Worm (Caenorhabditis elegans) whole organism, dauer: ENCODE results near the gene F08F8.6.

ENCODE experiments used
- unc-62 ChIP-seq: sonication (generic microtip); optimal IDR thresholded peaks from 2 replicates; lab custom pipeline; 2017; ENCODE audit warnings: missing biosample characterization, missing genetic modification reagents, missing genetic modification characterization

F08F8.6 gene

DNA sequence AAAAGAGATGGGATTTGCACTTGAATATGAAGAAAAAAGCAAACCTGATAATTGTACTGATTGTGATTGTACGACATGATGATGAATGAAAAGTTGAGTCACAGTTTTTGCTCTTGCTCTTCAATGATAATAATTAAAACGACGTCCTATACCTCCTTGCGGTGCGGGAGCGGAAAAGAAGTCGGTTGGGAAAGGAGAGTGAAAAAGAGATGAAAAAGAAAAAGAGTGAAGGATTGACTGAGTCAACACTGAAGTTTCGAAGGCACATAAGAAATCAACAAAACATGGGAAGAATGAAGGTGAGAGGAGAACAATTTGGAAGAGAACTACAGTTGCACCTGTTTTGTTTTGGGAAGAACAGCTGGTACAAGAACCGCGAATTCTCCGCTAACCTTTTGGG, 24.1 kb upstream of the F08F8.6 start, which contains the start of gene F56C9.8:
Gene F56C9.8 (minus strand): TSS at position 120 of the 400 bp plus-strand sequence.
- TF ChIP-seq unc-62 (GFP tag; lab: Kevin White, UChicago) = no peak

- TF ChIP-seq unc-62 (GFP tag; lab: Kevin White, UChicago) = no peak
Observed at ce11 chrIII:7322018-7322417, 21.5 kb upstream of the F08F8.6 start.

ce11 chrIII:7323331-7323730, 20.2 kb upstream of the F08F8.6 start:
- no peak for TF ChIP-seq unc-62 (GFP tag; lab: Kevin White, UChicago)

DNA sequence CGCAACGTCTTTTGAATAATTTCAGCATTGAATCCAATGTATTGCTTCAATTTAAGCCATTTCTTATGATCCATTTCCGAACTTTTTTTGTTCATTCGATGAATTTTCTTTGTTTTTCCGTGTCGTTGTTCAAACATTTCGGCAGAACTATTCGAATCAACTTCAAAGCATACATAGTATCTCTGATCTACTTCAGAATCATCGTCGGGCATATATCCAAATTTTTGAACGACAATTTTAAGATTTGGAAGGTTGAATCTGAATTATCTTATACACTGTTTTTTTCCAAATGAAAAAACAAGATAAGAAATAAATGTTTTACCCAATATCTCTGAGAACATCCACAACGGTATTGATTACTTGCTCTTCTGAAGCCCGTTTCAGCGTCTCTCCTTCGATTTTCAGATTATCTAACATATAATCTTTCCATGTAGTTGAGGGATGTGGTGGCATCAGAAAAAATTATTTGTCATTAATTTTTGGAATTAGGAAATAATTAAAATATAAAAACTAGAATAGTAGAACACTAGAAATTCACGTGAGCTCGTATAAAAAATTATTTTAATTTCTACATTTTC, 14.2 kb upstream of the F08F8.6 start, which contains the start of gene lab-2:
Gene lab-2 (minus strand): TSS at position 453 of the 578 bp plus-strand sequence.
- TF ChIP-seq unc-62 (GFP tag; lab: Kevin White, UChicago) = no peak

DNA sequence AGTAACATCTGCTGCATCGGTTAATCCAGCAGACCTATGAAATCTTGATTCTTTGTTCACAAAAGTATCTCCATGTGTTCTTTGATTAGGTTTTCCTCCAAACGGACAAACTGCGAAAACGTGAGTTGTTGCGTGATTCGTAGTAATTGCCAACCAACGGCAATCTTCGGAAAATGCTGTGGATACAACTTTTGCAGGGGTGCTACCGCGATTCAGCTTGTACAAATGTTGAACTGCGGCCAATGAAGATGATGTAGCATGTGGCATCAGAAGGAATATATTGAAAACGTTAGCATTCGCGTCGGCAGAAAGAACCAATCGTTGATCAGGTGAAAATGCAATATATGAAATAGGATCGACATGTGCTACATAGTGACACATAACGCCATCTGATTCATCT, 11.8 kb upstream of the F08F8.6 start:
- TF ChIP-seq unc-62 (GFP tag; lab: Kevin White, UChicago) = no peak

ce11 chrIII:7335220-7335619, 8.3 kb upstream of the F08F8.6 start, which contains the start of gene F56C9.10:
F56C9.10 (minus strand) TSS chrIII:7335316.
- no peak for TF ChIP-seq unc-62 (GFP tag; lab: Kevin White, UChicago)

DNA sequence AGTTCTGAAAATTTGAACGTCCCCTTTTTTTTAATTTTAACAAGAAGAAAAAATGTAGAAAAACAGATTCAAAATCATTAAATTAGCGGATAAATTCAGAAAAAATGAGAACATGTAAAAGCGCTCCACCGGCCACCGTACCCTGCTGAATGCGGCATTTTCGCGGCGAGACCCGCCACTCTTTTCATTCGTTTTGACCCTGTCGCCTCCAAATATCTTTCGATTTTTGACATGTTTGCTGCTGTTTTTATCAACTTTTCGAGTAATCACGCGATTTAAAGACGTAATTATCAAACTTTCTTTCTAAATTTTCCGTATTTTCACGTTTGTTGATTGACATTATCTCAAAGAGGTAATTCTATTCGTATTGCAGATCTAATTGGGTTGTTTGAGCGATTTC, 7.3 kb upstream of the F08F8.6 start, which contains the start of gene gsp-2:
Gene gsp-2 (plus strand): TSS at position 374 of the 400 bp plus-strand sequence.
- TF ChIP-seq unc-62 (GFP tag; lab: Kevin White, UChicago) = no peak

DNA sequence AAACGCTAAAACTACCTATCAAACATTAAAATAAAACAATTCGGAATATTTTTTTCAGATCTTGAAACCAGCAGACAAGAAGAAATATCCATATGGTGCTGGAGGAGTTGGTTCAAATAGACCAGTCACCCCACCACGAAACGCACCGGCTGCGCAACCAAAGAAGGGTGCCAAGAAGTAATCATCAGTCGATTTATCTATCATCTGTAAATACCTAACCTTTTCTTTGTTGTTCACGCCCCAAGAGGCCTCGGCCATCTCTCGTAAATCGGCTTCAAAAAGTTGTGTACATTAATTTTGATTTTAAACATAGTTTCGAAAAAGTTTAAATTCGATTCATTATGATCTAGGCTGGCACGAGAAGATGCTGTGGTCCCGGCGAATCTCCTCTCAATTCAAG, 5.5 kb upstream of the F08F8.6 start:
- TF ChIP-seq unc-62 (GFP tag; lab: Kevin White, UChicago) = no peak

DNA sequence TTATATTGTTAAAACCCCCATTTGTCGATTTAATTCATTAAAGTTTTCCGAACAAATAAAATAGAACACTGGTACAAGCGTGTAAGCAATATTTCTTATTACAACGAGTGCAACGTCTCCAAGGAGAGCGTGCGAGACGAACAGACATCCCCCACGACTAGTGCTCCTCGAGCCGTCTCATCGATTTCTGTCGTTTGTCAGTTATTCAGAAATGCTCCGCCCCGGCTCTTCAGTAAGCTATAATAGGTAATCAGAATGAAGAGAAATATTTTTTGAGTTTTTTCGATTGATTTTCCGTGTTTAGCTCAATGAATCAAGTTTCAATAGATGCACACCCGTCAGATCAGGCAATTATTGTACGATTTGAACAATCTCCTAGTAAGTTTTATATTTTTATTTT, 4.8 kb upstream of the F08F8.6 start, which contains the start of gene kap-1:
Gene kap-1 (plus strand): TSS at position 143 of the 400 bp plus-strand sequence.
- no peak for TF ChIP-seq unc-62 (GFP tag; lab: Kevin White, UChicago)

- TF ChIP-seq unc-62 (GFP tag; lab: Kevin White, UChicago) = no peak
Observed at ce11 chrIII:7339138-7339537, 4.4 kb upstream of the F08F8.6 start.

ce11 chrIII:7347049-7347448, 3.6 kb downstream of the F08F8.6 start, which contains the start of gene F08F8.7:
F08F8.7 (minus strand) TSS chrIII:7347149.
- TF ChIP-seq unc-62 (GFP tag; lab: Kevin White, UChicago) = no peak

ce11 chrIII:7349075-7349474, 5.6 kb downstream of the F08F8.6 start, which contains the start of gene gos-28:
gos-28 (minus strand) TSS chrIII:7349175.
- no peak for TF ChIP-seq unc-62 (GFP tag; lab: Kevin White, UChicago)

DNA sequence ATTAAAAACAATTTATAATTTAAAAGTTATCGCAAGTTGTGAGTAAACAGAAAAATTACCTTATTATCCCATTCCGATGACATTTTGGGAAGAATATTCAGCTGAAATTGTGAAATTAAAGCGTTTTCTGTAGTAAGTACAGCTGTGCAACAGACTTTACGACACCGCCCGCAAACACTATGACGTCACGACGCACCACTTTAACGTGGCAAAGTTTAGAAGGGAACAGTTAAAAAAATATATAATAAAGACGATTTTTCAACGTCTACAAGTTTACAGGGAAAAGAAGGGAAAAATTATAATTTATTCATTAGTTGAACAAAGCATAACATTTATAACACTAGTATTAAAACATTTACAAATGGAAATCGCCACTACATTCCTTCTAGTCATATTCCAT, 10.4 kb downstream of the F08F8.6 start, which contains the start of gene F08F8.9:
Gene F08F8.9 (minus strand): TSS at position 101 of the 400 bp plus-strand sequence.
- no peak for TF ChIP-seq unc-62 (GFP tag; lab: Kevin White, UChicago)

- TF ChIP-seq unc-62 (GFP tag; lab: Kevin White, UChicago) = no peak
Observed at ce11 chrIII:7357356-7357755, 13.9 kb downstream of the F08F8.6 start, which contains the start of gene F08F8.10. F08F8.10 (minus strand) TSS chrIII:7357393.

DNA sequence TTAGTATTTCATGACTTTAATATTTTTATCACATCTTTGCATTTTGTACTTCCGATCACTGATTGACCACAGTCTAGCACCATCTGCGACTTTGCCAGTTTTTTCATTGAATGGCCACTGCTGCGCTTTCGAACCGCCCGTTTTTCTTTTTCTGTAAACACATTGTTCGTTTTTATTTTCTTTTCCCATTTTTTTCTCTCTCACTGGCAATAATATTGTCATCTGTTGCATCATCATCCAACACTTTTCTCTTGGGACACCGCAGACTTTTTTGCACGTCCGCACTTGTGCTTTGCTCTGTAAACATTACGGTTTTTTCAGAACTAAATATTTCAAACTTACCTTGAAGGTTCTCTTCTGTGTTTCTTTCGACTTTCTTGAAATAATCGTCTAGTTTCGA, 15.1 kb downstream of the F08F8.6 start:
- TF ChIP-seq unc-62 (GFP tag; lab: Kevin White, UChicago) = no peak

DNA sequence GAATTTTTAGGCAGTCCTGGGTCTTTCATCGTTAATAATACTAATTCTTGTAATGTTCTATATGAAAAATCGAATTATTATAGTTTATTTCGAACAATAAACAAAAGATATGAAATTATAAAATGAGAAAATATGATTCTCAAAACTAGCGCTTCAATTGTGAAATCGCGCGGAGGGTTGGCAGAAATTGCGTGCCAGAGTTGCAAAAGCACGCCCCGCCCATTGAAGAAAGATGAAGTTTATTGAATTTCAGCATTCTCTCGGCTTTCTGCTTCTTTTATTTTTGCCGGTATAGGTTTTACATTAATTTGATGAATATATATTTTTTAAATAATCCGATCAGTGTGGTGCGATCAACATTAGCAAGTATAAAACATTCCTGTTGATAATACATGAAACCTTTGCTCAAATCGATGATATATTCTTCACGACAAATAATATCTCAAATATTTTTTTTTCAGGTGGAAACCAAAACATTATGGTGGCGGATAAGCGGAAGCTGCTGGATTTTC, 15.6 kb downstream of the F08F8.6 start, which contains the start of the genes eco-1 and hmgr-1:
Gene eco-1 (minus strand): TSS at position 59 of the 512 bp plus-strand sequence.
Gene hmgr-1 (plus strand): TSS at position 462 of the 512 bp plus-strand sequence.
- no peak for TF ChIP-seq unc-62 (GFP tag; lab: Kevin White, UChicago)
